Worm (Caenorhabditis elegans): ENCODE data around the gene F18A11.5.

F18A11.5 gene

ce11 chrII:13030567-13031188 lies 16.6 kb upstream of the F18A11.5 start (continued):
- TF ChIP-seq ceh-16 (tag; optimal IDR thresholded peaks at IDR 0.05) (no peak), F13H6.1 (tag; optimal IDR thresholded peaks at IDR 0.05) (peak; percentile 85), nhr-237 (tag; optimal IDR thresholded peaks at IDR 0.05) (no peak), nhr-77 (tag; optimal IDR thresholded peaks at IDR 0.05) (no peak), unc-39 (tag; optimal IDR thresholded peaks at IDR 0.05) (no peak), Y55F3AM.14 (GFP tag; optimal IDR thresholded peaks at IDR 0.05) (no peak), ZK546.5 (tag; optimal IDR thresholded peaks at IDR 0.05) (no peak), dmd-4 (tag; optimal IDR thresholded peaks at IDR 0.05) (no peak), sma-3 (GFP tag; optimal IDR thresholded peaks at IDR 0.05) (peak; percentile 35), lin-39 (tag; optimal IDR thresholded peaks at IDR 0.05) (no peak), alr-1 (tag; optimal IDR thresholded peaks at IDR 0.05) (no peak), nhr-12 (tag; optimal IDR thresholded peaks at IDR 0.05) (no peak), nhr-21 (tag; optimal IDR thresholded peaks at IDR 0.05) (peak; percentile 46), nhr-129 (tag; optimal IDR thresholded peaks at IDR 0.05) (peak; percentile 70), mab-5 (tag; optimal IDR thresholded peaks at IDR 0.05) (no peak)

DNA sequence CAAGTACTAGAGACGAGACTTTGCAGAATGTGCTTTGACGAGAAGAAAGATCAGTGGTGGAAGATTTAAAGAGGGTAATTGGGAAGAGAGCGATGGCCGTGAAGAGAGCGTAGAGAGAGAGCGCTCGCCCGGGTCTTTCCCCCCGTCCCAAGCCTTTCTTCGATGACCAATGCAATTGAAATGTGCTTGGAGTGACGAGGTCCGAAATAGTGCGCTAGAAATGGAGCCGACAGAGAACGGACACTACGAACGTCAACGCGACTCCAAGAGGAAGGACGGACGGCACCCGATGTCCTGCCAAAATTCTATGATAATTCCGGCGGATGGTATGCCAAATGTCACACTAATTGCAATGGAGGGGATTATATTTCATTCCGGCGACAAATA lies 16.0 kb upstream of the F18A11.5 start:
- TF ChIP-seq snpc-4 (tag; optimal IDR thresholded peaks at IDR 0.05) = no peak
- TF ChIP-seq mbf-1 (tag; optimal IDR thresholded peaks at IDR 0.05) = no peak
- TF ChIP-seq ama-1 (optimal IDR thresholded peaks at IDR 0.05) = no peak
- TF ChIP-seq nhr-23 (tag; optimal IDR thresholded peaks at IDR 0.05) = no peak
- no peak for TF ChIP-seq nhr-12 (tag; optimal IDR thresholded peaks at IDR 0.05)
- no peak for TF ChIP-seq nhr-6 (tag; optimal IDR thresholded peaks at IDR 0.05)
- no peak for TF ChIP-seq ztf-1 (GFP tag; conservative IDR thresholded peaks at IDR 0.05)
- no peak for TF ChIP-seq ceh-82 (tag; optimal IDR thresholded peaks at IDR 0.05)
- TF ChIP-seq blmp-1 (tag; optimal IDR thresholded peaks at IDR 0.05; ENCODE audit: insufficient read depth) = no peak
- TF ChIP-seq Y55F3AM.14 (GFP tag; optimal IDR thresholded peaks at IDR 0.05) = no peak
- no peak for TF ChIP-seq lin-11 (tag; optimal IDR thresholded peaks at IDR 0.05)
- TF ChIP-seq unc-39 (tag; optimal IDR thresholded peaks at IDR 0.05) = no peak
- no peak for TF ChIP-seq skn-1 (tag; optimal IDR thresholded peaks at IDR 0.05)
- TF ChIP-seq nhr-77 (tag; optimal IDR thresholded peaks at IDR 0.05) = no peak
- TF ChIP-seq ceh-16 (tag; optimal IDR thresholded peaks at IDR 0.05) = no peak
- no peak for TF ChIP-seq sem-4 (tag; optimal IDR thresholded peaks at IDR 0.05)
- TF ChIP-seq nhr-25 (tag; optimal IDR thresholded peaks at IDR 0.05) = no peak
- TF ChIP-seq nhr-21 (tag; optimal IDR thresholded peaks at IDR 0.05) = no peak
- no peak for TF ChIP-seq ZK546.5 (tag; optimal IDR thresholded peaks at IDR 0.05)

DNA sequence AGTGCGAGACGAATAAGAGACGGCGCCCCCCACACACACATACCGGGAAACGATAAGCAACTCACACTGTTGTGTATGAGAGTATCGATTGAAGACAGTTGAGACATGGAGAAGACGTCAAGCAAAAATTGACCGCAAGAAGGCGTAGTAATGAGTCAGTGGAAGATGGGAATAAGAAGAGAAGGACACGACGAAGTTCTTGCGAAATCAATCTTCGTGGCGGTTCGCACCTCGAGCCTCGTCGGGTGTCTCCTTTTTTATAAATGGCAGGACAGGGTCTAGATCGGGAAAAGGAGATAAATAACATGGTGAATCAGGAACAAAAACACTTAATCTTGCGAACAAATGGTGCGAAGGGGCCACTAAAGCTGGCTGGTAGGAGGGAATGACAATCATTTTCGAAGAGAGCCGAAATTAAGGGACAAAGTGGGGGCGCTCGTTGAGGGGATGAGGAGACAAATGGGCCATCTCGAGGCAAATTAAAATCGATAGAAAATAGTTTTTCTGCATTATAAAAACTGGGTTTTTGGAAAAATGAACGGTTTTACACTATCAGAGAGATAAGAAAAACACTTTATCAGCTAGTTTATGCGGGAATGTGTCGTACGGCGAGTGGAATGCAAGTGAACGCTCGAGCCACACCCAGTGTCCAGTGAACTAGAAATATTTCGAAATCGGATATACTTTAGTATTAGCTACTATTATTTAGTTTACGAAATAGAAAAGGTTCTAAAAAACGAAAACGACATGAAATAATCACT lies 15.4 kb upstream of the F18A11.5 start:
- peak; percentile 48 for TF ChIP-seq ceh-16 (tag; optimal IDR thresholded peaks at IDR 0.05)
- peak; percentile 57 for TF ChIP-seq mab-5 (tag; optimal IDR thresholded peaks at IDR 0.05)
- peak; percentile 38 for TF ChIP-seq fos-1 (tag; optimal IDR thresholded peaks at IDR 0.05)
- TF ChIP-seq peb-1 (tag; optimal IDR thresholded peaks at IDR 0.05) = no peak
- TF ChIP-seq gmeb-1 (tag; optimal IDR thresholded peaks at IDR 0.05) = no peak
- TF ChIP-seq unc-55 (GFP tag; optimal IDR thresholded peaks at IDR 0.05) = no peak
- no peak for TF ChIP-seq zag-1 (tag; optimal IDR thresholded peaks at IDR 0.05)
- TF ChIP-seq sma-3 (GFP tag; optimal IDR thresholded peaks at IDR 0.05) = peak; percentile 4
- TF ChIP-seq aly-2 (tag; optimal IDR thresholded peaks at IDR 0.05) = no peak
- TF ChIP-seq nhr-129 (tag; optimal IDR thresholded peaks at IDR 0.05) = peak; percentile 28
- peak; percentile 1 for TF ChIP-seq nhr-25 (tag; optimal IDR thresholded peaks at IDR 0.05)

ce11 chrII:13025794-13026412 lies 11.8 kb upstream of the F18A11.5 start, which contains the start of gene max-2:
TSS of gene max-2 (minus strand) at chrII:13025844.
- TF ChIP-seq fos-1 (tag; optimal IDR thresholded peaks at IDR 0.05) (peak; percentile 88), egl-27 (tag; optimal IDR thresholded peaks at IDR 0.05) (no peak), sma-3 (GFP tag; optimal IDR thresholded peaks at IDR 0.05) (no peak), aly-2 (tag; optimal IDR thresholded peaks at IDR 0.05) (no peak), nhr-21 (tag; optimal IDR thresholded peaks at IDR 0.05) (no peak), ztf-4 (tag; optimal IDR thresholded peaks at IDR 0.05) (no peak), mab-5 (tag; optimal IDR thresholded peaks at IDR 0.05) (no peak), C34F6.9 (tag; optimal IDR thresholded peaks at IDR 0.05) (no peak)
